Fruit fly (Drosophila melanogaster): ENCODE measurements around the gene CG15011.

DNA sequence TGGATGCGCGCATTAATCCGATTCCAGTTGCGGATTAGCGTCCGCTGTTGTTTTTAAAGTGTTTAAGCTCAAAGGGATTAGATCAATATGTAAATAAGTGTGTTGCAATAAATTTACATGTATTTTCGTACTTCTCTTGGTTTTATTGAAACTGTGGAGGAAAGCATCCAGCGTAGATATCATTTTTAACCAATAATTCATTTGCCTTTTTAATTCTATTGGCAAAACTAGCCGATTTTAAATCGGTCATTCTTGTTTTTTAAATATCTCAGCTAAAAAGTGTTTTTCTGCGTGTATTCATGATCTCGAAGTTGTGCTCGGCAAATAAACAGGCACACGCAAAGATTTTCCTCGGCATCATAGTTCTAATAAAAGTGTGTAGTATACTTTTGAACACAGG is 34.4 kb upstream of the CG15011 start:
- TF ChIP-seq Dll (optimal IDR thresholded peaks at IDR 0.05) (no peak), psq (optimal IDR thresholded peaks at IDR 0.05) (no peak), CG8478 (optimal IDR thresholded peaks at IDR 0.05) (no peak)

Data from whole organism.